Worm (Caenorhabditis elegans): Measurements from ENCODE around the gene nemt-1.
"Not testable (repeated sequence)": the region's sequence is repeated elsewhere in the genome, so short reads cannot be mapped to it uniquely, and the experiment has no call there.

DNA sequence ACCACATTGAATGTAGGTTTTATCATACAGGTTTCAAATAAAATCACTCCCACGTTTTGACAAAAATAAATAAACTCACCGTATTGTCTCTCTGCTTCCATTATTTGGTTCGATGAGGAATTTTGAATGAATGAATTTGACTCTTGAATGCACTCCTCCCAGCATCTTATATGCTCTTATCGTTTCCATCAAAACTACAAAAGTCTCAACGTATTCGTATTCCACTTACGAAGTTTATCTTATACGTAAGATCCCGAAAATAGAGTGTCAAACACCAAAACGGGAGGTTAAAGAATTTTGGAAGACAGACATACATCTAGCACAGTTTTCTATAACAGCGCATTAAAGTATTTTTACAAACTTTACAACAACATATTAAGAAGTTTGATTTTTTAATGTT lies 25.4 kb downstream of the nemt-1 start, which contains the start of gene nhr-264:
- TF ChIP-seq nhr-28 (tag; optimal IDR thresholded peaks at IDR 0.05); snpc-4 (tag; optimal IDR thresholded peaks at IDR 0.05); unc-62 (GFP tag; optimal IDR thresholded peaks at IDR 0.05); aha-1 (tag; optimal IDR thresholded peaks at IDR 0.05); sox-4 (tag; optimal IDR thresholded peaks at IDR 0.05): not testable (repeated sequence)
